Worm (Caenorhabditis elegans): ENCODE measurements around the gene F55B11.4.

Gene F55B11.4

ce11 chrIV:14423194-14423593 lies 7.5 kb downstream of the F55B11.4 start, which contains the start of gene F55B11.2:
Gene F55B11.2, minus strand, starts transcription at chrIV:14423294.
- TF ChIP-seq mec-3 (tag; optimal IDR thresholded peaks at IDR 0.05; ENCODE audit: borderline replicate concordance) (no peak), C38D4.7 (GFP tag; optimal IDR thresholded peaks at IDR 0.05) (no peak), hlh-15 (tag; optimal IDR thresholded peaks at IDR 0.05) (no peak), Y22D7AL.16 (tag; optimal IDR thresholded peaks at IDR 0.05) (no peak), ceh-19 (GFP tag; optimal IDR thresholded peaks at IDR 0.05) (no peak), pqm-1 (tag; optimal IDR thresholded peaks at IDR 0.05) (no peak), ceh-2 (tag; optimal IDR thresholded peaks at IDR 0.05) (no peak), hlh-13 (GFP tag; optimal IDR thresholded peaks at IDR 0.05) (no peak), ahr-1 (tag; optimal IDR thresholded peaks at IDR 0.05) (no peak), hlh-30 (tag; optimal IDR thresholded peaks at IDR 0.05; ENCODE audit: insufficient read depth) (no peak), hlh-8 (tag; optimal IDR thresholded peaks at IDR 0.05) (no peak), ttx-3 (tag; optimal IDR thresholded peaks at IDR 0.05) (no peak), ceh-6 (GFP tag; optimal IDR thresholded peaks at IDR 0.05) (no peak), madf-2 (tag; optimal IDR thresholded peaks at IDR 0.05) (no peak), pros-1 (tag; optimal IDR thresholded peaks at IDR 0.05) (no peak), ama-1 (optimal IDR thresholded peaks at IDR 0.05) (no peak), lim-6 (tag; optimal IDR thresholded peaks at IDR 0.05) (no peak)

- no peak for TF ChIP-seq ahr-1 (tag; optimal IDR thresholded peaks at IDR 0.05)
- no peak for TF ChIP-seq sox-4 (tag; optimal IDR thresholded peaks at IDR 0.05)
- no peak for TF ChIP-seq sox-2 (GFP tag; IDR thresholded peaks at IDR 0.05)
- no peak for TF ChIP-seq npax-4 (tag; optimal IDR thresholded peaks at IDR 0.05)
- no peak for TF ChIP-seq eyg-1 (tag; optimal IDR thresholded peaks at IDR 0.05)
- no peak for TF ChIP-seq gmeb-2 (tag; optimal IDR thresholded peaks at IDR 0.05)
- no peak for TF ChIP-seq ttx-3 (tag; optimal IDR thresholded peaks at IDR 0.05)
- no peak for TF ChIP-seq pha-4 (tag; optimal IDR thresholded peaks at IDR 0.05)
- TF ChIP-seq ceh-14 (tag; optimal IDR thresholded peaks at IDR 0.05), result no peak
- TF ChIP-seq pqm-1 (tag; optimal IDR thresholded peaks at IDR 0.05), result no peak
- TF ChIP-seq hlh-13 (GFP tag; optimal IDR thresholded peaks at IDR 0.05), result no peak
- no peak for TF ChIP-seq lin-11 (tag; optimal IDR thresholded peaks at IDR 0.05)
- no peak for TF ChIP-seq che-1 (tag; optimal IDR thresholded peaks at IDR 0.05)
- no peak for TF ChIP-seq ceh-24 (tag; optimal IDR thresholded peaks at IDR 0.05)
- no peak for TF ChIP-seq lim-6 (tag; optimal IDR thresholded peaks at IDR 0.05)
- no peak for TF ChIP-seq T23F11.4 (GFP tag; optimal IDR thresholded peaks at IDR 0.05)
- no peak for TF ChIP-seq odd-2 (tag; optimal IDR thresholded peaks at IDR 0.05)
- TF ChIP-seq F13H6.1 (tag; optimal IDR thresholded peaks at IDR 0.05), result no peak
- no peak for TF ChIP-seq mec-3 (tag; optimal IDR thresholded peaks at IDR 0.05; ENCODE audit: borderline replicate concordance)
Observed at ce11 chrIV:14421938-14422337, 8.8 kb downstream of the F55B11.4 start, which contains the start of gene F55B11.7. Gene F55B11.7, minus strand, starts transcription at chrIV:14422038.

- TF ChIP-seq fkh-6 (tag; optimal IDR thresholded peaks at IDR 0.05) (no peak), F13H6.1 (tag; optimal IDR thresholded peaks at IDR 0.05) (no peak), sox-2 (GFP tag; IDR thresholded peaks at IDR 0.05) (no peak), pha-4 (tag; optimal IDR thresholded peaks at IDR 0.05) (no peak), ttx-3 (tag; optimal IDR thresholded peaks at IDR 0.05) (no peak), lim-6 (tag; optimal IDR thresholded peaks at IDR 0.05) (no peak), unc-55 (GFP tag; optimal IDR thresholded peaks at IDR 0.05) (no peak)
Observed at ce11 chrIV:14417128-14417527, 13.6 kb downstream of the F55B11.4 start, which contains the start of gene F55B11.6. Gene F55B11.6, minus strand, starts transcription at chrIV:14417228.

- TF ChIP-seq elt-2 (tag; optimal IDR thresholded peaks at IDR 0.05) (peak; percentile 98), fax-1 (tag; optimal IDR thresholded peaks at IDR 0.05) (no peak), K02D7.2 (tag; optimal IDR thresholded peaks at IDR 0.05) (no peak), ceh-19 (GFP tag; optimal IDR thresholded peaks at IDR 0.05) (no peak), pax-1 (tag; optimal IDR thresholded peaks at IDR 0.05) (no peak), pqm-1 (tag; optimal IDR thresholded peaks at IDR 0.05) (peak; percentile 25), lin-11 (tag; optimal IDR thresholded peaks at IDR 0.05) (no peak), ceh-24 (tag; optimal IDR thresholded peaks at IDR 0.05) (no peak)
Observed at ce11 chrIV:14414200-14414599, 16.5 kb downstream of the F55B11.4 start.

All from whole organism, late embryonic.